Fruit fly (Drosophila melanogaster): Measurements from ENCODE around the gene CG9123.

DNA sequence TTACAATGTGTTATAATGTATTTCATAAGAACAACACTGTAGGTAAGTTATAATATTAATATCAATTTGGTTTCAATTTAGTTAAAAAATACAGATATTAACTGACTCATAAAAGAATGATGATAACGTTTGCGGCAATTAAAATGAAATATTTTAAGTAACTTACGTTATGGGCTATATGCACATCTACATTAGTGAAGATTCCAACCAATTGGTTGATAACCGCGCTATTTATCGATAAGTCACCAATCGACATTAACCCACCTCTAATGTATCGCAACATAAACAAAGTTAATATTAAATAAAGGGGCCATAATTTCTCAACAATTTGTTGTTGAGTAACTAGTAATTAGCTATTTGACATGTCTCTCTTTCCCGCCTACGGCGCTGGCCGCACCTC lies 49.1 kb downstream of the CG9123 start, which contains the start of gene CG5877:
- no peak for TF ChIP-seq eg (GFP tag; IDR thresholded peaks at IDR 0.05)
- TF ChIP-seq Eip93F (GFP tag; optimal IDR thresholded peaks at IDR 0.05): no peak
- no peak for TF ChIP-seq CG16779 (tag; optimal IDR thresholded peaks at IDR 0.05)
- no peak for TF ChIP-seq CG11294 (GFP tag; IDR thresholded peaks at IDR 0.05)

Measured in whole organism, prepupa.